Fruit fly (Drosophila melanogaster): Measurements from ENCODE around the gene CG4198.

Gene CG4198

dm6 chrX:5358813-5359212 is 45.8 kb downstream of the CG4198 start:
- TF ChIP-seq CoRest (tag; optimal IDR thresholded peaks at IDR 0.05) (peak; percentile 41), CG43689 (GFP tag; IDR thresholded peaks at IDR 0.05) (no peak), CG16779 (GFP tag; IDR thresholded peaks at IDR 0.05) (no peak), CG30403 (GFP tag; optimal IDR thresholded peaks at IDR 0.05) (peak; percentile 35), CG7556 (GFP tag; optimal IDR thresholded peaks at IDR 0.05) (peak; percentile 19), Nf-YC (tag; optimal IDR thresholded peaks at IDR 0.05) (no peak), lab (GFP tag; optimal IDR thresholded peaks at IDR 0.05) (no peak), sens (GFP tag) (peak; percentile 41), pros (GFP tag; optimal IDR thresholded peaks at IDR 0.05) (no peak), CG2678 (tag; optimal IDR thresholded peaks at IDR 0.05) (peak; percentile 24), CG12744 (GFP tag; optimal IDR thresholded peaks at IDR 0.05) (peak; percentile 10), CG4820 (GFP tag; optimal IDR thresholded peaks at IDR 0.05) (no peak), CG14710 (tag; optimal IDR thresholded peaks at IDR 0.05) (peak; percentile 4), CG11504 (tag; optimal IDR thresholded peaks at IDR 0.05) (peak; percentile 34), Meics (GFP tag; optimal IDR thresholded peaks at IDR 0.05) (peak; percentile 38), Vsx1 (GFP tag; optimal IDR thresholded peaks at IDR 0.05) (no peak), HmgZ (tag; optimal IDR thresholded peaks at IDR 0.05) (no peak), gem (tag; optimal IDR thresholded peaks at IDR 0.05) (peak; percentile 40), CG13775 (GFP tag; optimal IDR thresholded peaks at IDR 0.05) (peak; percentile 32), ind (GFP tag; optimal IDR thresholded peaks at IDR 0.05) (peak; percentile 17), CG10462 (GFP tag; optimal IDR thresholded peaks at IDR 0.05) (no peak), CG10267 (tag; optimal IDR thresholded peaks at IDR 0.05) (peak; percentile 2), CG4854 (GFP tag; optimal IDR thresholded peaks at IDR 0.05) (no peak), CG18262 (tag; optimal IDR thresholded peaks at IDR 0.05) (no peak), CG10979 (tag; optimal IDR thresholded peaks at IDR 0.05) (peak; percentile 69), CG16815 (GFP tag; optimal IDR thresholded peaks at IDR 0.05) (no peak), grau (tag; optimal IDR thresholded peaks at IDR 0.05) (peak; percentile 21), seq (GFP tag; IDR thresholded peaks at IDR 0.05) (no peak), CG15269 (tag; optimal IDR thresholded peaks at IDR 0.05) (peak; percentile 7), CG7372 (GFP tag; IDR thresholded peaks at IDR 0.05) (peak; percentile 82), CG2120 (GFP tag; optimal IDR thresholded peaks at IDR 0.05) (peak; percentile 2), CG4730 (GFP tag; IDR thresholded peaks at IDR 0.05) (no peak), CG9727 (GFP tag; optimal IDR thresholded peaks at IDR 0.05) (peak; percentile 59), phol (tag; optimal IDR thresholded peaks at IDR 0.05) (peak; percentile 29), Rfx (GFP tag; IDR thresholded peaks at IDR 0.05) (no peak), zen (tag; optimal IDR thresholded peaks at IDR 0.05) (peak; percentile 21), lilli (GFP tag; optimal IDR thresholded peaks at IDR 0.05) (peak; percentile 10), Med (GFP tag) (peak; percentile 19), Hr51 (GFP tag; optimal IDR thresholded peaks at IDR 0.05) (peak in 1 of 2 experiments; percentile 24), CG15696 (tag; optimal IDR thresholded peaks at IDR 0.05) (peak; percentile 3), CG4424 (GFP tag; optimal IDR thresholded peaks at IDR 0.05) (peak; percentile 14), fd102C (GFP tag; optimal IDR thresholded peaks at IDR 0.05) (peak; percentile 44), CG9932 (GFP tag; IDR thresholded peaks at IDR 0.05) (no peak), CG2712 (tag; optimal IDR thresholded peaks at IDR 0.05) (no peak)
